Fruit fly (Drosophila melanogaster): ENCODE data around the gene Sytbeta.

DNA sequence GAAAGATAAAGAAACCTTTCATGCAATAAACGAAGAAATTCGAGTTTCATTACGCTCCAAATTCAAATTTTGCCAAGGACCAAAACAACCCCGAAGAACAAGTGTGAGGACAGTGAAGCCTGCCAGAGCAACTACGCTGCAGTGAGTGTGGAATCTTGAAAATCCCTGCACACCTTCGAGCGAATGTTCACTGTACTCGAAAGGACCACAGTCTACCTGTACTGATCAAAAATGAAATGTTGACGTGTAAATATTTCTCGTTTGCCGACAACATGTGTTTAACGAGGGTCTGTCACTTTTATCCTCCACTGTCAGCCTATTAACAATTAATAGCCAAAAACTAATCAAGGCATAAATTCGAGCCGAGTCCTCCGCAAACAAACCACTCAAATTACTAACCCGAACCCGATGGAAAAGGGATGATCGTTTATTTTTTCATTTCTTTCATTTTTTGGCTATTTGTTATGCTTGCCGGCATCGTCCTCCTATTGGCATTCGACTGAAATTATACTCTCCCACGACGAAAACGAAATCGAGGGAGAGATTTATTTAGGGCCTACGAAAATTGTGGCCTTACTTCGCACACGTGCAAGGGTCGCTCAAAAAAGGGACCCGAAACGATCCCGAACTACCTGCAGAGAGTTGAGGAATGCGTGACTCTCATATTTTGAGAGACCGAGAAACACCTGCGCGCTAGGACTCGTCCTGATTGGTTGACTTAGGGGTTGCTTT lies 92.7 kb downstream of the Sytbeta start:
- TF ChIP-seq ttk (optimal IDR thresholded peaks at IDR 0.05) (no peak), h (optimal IDR thresholded peaks at IDR 0.05) (no peak), psq (optimal IDR thresholded peaks at IDR 0.05) (no peak), Myc (optimal IDR thresholded peaks at IDR 0.05) (no peak), Sin3A (optimal IDR thresholded peaks at IDR 0.05) (no peak)

Measured in Kc167 (cell line).